Fruit fly (Drosophila melanogaster): ENCODE measurements around the gene CG2955.

CG2955 gene

DNA sequence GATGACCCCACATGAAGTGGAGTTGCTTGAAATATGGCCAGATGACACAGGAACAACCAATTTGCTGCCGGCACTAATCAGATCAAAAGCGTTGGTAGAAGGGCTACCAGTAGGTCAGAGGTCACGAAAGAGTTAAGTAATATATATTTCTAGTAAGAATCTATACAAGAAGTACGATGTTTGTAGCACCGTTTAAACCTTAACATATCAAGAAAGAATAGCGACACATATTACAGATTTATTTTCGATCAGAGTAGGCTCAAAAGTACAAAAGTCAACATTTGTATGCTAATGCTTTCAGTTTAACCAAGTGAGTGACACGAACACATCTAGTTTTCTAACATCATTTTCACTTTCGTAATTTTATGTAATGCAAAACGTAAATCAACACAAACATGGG, at the start of gene CG2955:
CG2955 (plus strand) TSS at position 301 of the 400 bp plus-strand sequence.
- TF ChIP-seq kay (GFP tag; ENCODE audit: borderline replicate concordance): no peak
- no peak for TF ChIP-seq Hr96 (GFP tag; optimal IDR thresholded peaks at IDR 0.05)
- no peak for TF ChIP-seq Crg-1 (GFP tag; optimal IDR thresholded peaks at IDR 0.05)
- no peak for TF ChIP-seq CG14711 (tag; optimal IDR thresholded peaks at IDR 0.05)
- no peak for TF ChIP-seq CG11617 (GFP tag; optimal IDR thresholded peaks at IDR 0.05)
- no peak for TF ChIP-seq cic (GFP tag; optimal IDR thresholded peaks at IDR 0.05)
- no peak for TF ChIP-seq CG33017 (tag; optimal IDR thresholded peaks at IDR 0.05)
- TF ChIP-seq Clk (GFP tag; optimal IDR thresholded peaks at IDR 0.05): no peak
- no peak for TF ChIP-seq tj (GFP tag; optimal IDR thresholded peaks at IDR 0.05)
- no peak for TF ChIP-seq pad (GFP tag; optimal IDR thresholded peaks at IDR 0.05)
- no peak for TF ChIP-seq CG5204 (GFP tag; optimal IDR thresholded peaks at IDR 0.05)
- no peak for TF ChIP-seq CG12768 (GFP tag; optimal IDR thresholded peaks at IDR 0.05)
- no peak for TF ChIP-seq CG1620 (GFP tag; optimal IDR thresholded peaks at IDR 0.05)
- TF ChIP-seq ovo (GFP tag; optimal IDR thresholded peaks at IDR 0.05): no peak
- no peak for TF ChIP-seq Mnt (GFP tag; optimal IDR thresholded peaks at IDR 0.05)
- no peak for TF ChIP-seq CG7101 (tag; optimal IDR thresholded peaks at IDR 0.05)
- no peak for TF ChIP-seq toe (GFP tag; optimal IDR thresholded peaks at IDR 0.05)
- TF ChIP-seq CG7045 (GFP tag; optimal IDR thresholded peaks at IDR 0.05): no peak
- no peak for TF ChIP-seq bab1 (GFP tag; optimal IDR thresholded peaks at IDR 0.05)

dm6 chr2L:4110132-4110531, 38.9 kb upstream of the CG2955 start:
- no peak for TF ChIP-seq Crg-1 (GFP tag; optimal IDR thresholded peaks at IDR 0.05)
- TF ChIP-seq Clk (GFP tag; optimal IDR thresholded peaks at IDR 0.05): no peak
- no peak for TF ChIP-seq ovo (GFP tag; optimal IDR thresholded peaks at IDR 0.05)
- no peak for TF ChIP-seq CG11617 (GFP tag; optimal IDR thresholded peaks at IDR 0.05)
- no peak for TF ChIP-seq bab1 (GFP tag; optimal IDR thresholded peaks at IDR 0.05)
- no peak for TF ChIP-seq CG1620 (GFP tag; optimal IDR thresholded peaks at IDR 0.05)

dm6 chr2L:4116656-4117055, 32.4 kb upstream of the CG2955 start:
- TF ChIP-seq CG7101 (tag; optimal IDR thresholded peaks at IDR 0.05) (no peak), cic (GFP tag; optimal IDR thresholded peaks at IDR 0.05) (no peak), Clk (GFP tag; optimal IDR thresholded peaks at IDR 0.05) (no peak), CG5204 (GFP tag; optimal IDR thresholded peaks at IDR 0.05) (no peak), Hr96 (GFP tag; optimal IDR thresholded peaks at IDR 0.05) (no peak), bab1 (GFP tag; optimal IDR thresholded peaks at IDR 0.05) (no peak), CG33017 (tag; optimal IDR thresholded peaks at IDR 0.05) (no peak), tj (GFP tag; optimal IDR thresholded peaks at IDR 0.05) (no peak), CG11617 (GFP tag; optimal IDR thresholded peaks at IDR 0.05) (no peak), toe (GFP tag; optimal IDR thresholded peaks at IDR 0.05) (no peak)

DNA sequence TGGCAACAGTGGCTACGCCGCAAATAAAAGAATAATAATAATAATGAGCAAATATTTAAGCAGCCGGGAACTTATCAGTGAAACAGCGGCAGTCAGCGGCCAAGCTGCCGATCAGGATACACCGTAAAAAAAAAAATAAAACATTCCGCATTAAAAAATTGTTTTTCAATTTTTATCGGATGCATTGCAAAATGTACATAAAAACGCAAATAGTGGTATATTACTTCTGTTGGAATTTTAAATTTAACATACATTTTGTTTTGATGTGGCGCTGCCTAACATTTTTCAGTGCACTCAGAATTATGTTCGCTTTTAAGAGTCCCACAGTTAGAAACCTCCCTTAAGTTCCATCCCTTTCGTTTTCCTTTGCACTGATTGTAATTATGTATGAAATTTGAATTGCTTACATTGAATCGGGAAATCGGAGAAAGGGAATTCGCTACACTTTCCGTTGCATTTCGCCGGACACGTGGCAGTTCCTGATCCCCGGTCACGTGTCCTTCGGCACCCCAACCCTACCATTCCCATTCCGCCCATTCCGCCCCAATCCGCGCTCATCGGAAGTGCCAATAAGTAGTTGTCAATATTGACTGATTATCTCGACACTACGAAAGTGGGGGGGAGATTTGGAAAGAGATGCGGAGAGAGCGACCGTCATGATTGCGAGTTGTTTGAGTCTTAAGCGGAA, 30.0 kb upstream of the CG2955 start:
- TF ChIP-seq cnc (optimal IDR thresholded peaks at IDR 0.05): no peak
- no peak for TF ChIP-seq ovo (GFP tag; optimal IDR thresholded peaks at IDR 0.05)
- TF ChIP-seq CG5204 (GFP tag; optimal IDR thresholded peaks at IDR 0.05): peak; percentile 51
- TF ChIP-seq cic (GFP tag; optimal IDR thresholded peaks at IDR 0.05): no peak
- no peak for TF ChIP-seq Hr96 (GFP tag; optimal IDR thresholded peaks at IDR 0.05)
- peak; percentile 29 for TF ChIP-seq kay (GFP tag; ENCODE audit: borderline replicate concordance)
- peak; percentile 22 for TF ChIP-seq CG14711 (tag; optimal IDR thresholded peaks at IDR 0.05)
- peak; percentile 64 for TF ChIP-seq CG7101 (tag; optimal IDR thresholded peaks at IDR 0.05)
- TF ChIP-seq Clk (GFP tag; optimal IDR thresholded peaks at IDR 0.05): no peak
- TF ChIP-seq tj (GFP tag; optimal IDR thresholded peaks at IDR 0.05): peak; percentile 1
- peak; percentile 47 for TF ChIP-seq CG7045 (GFP tag; optimal IDR thresholded peaks at IDR 0.05)
- no peak for TF ChIP-seq bab1 (GFP tag; optimal IDR thresholded peaks at IDR 0.05)
- TF ChIP-seq Crg-1 (GFP tag; optimal IDR thresholded peaks at IDR 0.05): no peak
- TF ChIP-seq toe (GFP tag; optimal IDR thresholded peaks at IDR 0.05): peak; percentile 29
- TF ChIP-seq CG1620 (GFP tag; optimal IDR thresholded peaks at IDR 0.05): no peak
- TF ChIP-seq Mnt (GFP tag; optimal IDR thresholded peaks at IDR 0.05): no peak
- TF ChIP-seq CG33017 (tag; optimal IDR thresholded peaks at IDR 0.05): peak; percentile 64
- TF ChIP-seq CG11617 (GFP tag; optimal IDR thresholded peaks at IDR 0.05): no peak
- no peak for TF ChIP-seq pad (GFP tag; optimal IDR thresholded peaks at IDR 0.05)
- TF ChIP-seq CG12768 (GFP tag; optimal IDR thresholded peaks at IDR 0.05): no peak

DNA sequence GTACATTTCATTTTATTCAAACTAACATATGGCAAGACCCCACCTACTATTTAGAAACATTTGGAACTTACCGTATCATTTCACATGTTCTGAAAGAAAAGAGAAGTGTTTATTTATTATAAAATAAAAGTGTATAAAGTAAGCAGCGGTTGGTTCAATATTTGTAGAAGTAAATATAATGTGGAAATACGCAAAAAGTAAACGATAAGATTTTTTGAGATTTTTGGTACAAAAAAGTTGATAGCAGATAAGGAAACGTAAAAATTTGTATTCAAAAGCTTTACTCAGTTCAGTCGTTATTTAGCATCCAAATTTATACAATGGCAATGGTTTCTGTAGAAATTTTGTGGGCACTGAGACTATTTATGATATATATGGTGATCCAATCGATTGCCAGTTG, 29.0 kb upstream of the CG2955 start, which contains the start of gene Sr-CIII:
Sr-CIII (plus strand) TSS at position 301 of the 400 bp plus-strand sequence.
- TF ChIP-seq kay (GFP tag; ENCODE audit: borderline replicate concordance) (peak; percentile 6), CG7045 (GFP tag; optimal IDR thresholded peaks at IDR 0.05) (no peak)

DNA sequence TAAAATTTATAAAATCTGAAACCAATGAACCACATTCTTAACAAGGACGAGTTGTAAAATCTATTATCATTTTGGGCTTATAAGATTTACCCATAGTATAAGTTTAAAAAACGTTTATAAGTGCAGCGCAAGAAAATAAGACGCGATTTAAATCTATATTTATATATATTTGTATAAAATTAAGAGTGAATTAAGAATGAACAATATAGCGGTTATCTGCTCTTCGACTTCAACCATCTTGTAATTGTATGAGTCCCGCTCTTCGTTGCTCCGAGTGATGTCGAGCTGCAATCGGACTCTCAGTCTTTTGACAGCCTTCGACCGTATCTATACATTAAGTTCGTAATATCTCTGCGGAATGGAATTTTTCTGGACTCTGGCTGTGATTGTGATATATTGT, 27.7 kb upstream of the CG2955 start, which contains the start of gene Sr-CI:
Sr-CI (plus strand) TSS at position 301 of the 400 bp plus-strand sequence.
- TF ChIP-seq pad (GFP tag; optimal IDR thresholded peaks at IDR 0.05) (no peak), Hr96 (GFP tag; optimal IDR thresholded peaks at IDR 0.05) (no peak), CG14711 (tag; optimal IDR thresholded peaks at IDR 0.05) (no peak), CG7045 (GFP tag; optimal IDR thresholded peaks at IDR 0.05) (no peak), tj (GFP tag; optimal IDR thresholded peaks at IDR 0.05) (no peak), kay (GFP tag; ENCODE audit: borderline replicate concordance) (no peak), CG12768 (GFP tag; optimal IDR thresholded peaks at IDR 0.05) (no peak), Clk (GFP tag; optimal IDR thresholded peaks at IDR 0.05) (no peak), toe (GFP tag; optimal IDR thresholded peaks at IDR 0.05) (no peak)
